Worm (Caenorhabditis elegans) whole organism, L1 larva: Measurements from ENCODE around the gene hlh-17.

Experiments
- alr-1 ChIP-seq: fragments of 200-800 bp; sonication (Bioruptor generic); optimal IDR thresholded peaks from 2 replicates; lab custom pipeline; 2018; ENCODE audit warnings: borderline replicate concordance, mild to moderate bottlenecking, missing genetic modification characterization, missing compliant biosample characterization
- lin-13 ChIP-seq: fragments of 150-350 bp; optimal IDR thresholded peaks from 2 replicates; lab custom pipeline; 2014; ENCODE audit warnings: missing biosample characterization, missing genetic modification reagents, missing genetic modification characterization
- nhr-77 ChIP-seq: fragments of 150-350 bp; optimal IDR thresholded peaks from 2 replicates; lab custom pipeline; 2014; ENCODE audit warnings: missing biosample characterization, missing genetic modification characterization
- unc-130 ChIP-seq: fragments of 150-350 bp; optimal IDR thresholded peaks from 2 replicates; lab custom pipeline; 2017; ENCODE audit warnings: missing biosample characterization, missing genetic modification characterization, inconsistent platforms

DNA sequence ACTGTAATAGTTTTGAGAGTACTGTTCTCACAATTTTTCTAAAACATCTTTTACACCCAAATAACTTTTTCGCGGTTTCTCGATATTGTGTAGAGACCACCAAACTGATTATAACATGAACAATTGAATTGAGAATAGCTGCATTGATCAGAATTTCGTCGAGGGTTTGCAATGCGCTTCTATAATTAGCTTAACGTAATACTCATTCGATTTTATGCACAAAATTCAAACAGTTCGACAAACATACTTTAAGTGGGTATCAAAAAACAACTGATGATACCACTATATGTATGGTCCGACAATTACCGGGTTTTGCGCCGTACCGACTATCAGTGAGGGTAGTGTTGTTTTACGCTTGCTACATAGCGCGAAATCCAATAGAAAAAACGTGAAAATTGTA, 17.7 kb upstream of the hlh-17 start:
- no peak for TF ChIP-seq unc-130
- TF ChIP-seq nhr-77 (tag; lab: Kevin White, UChicago): no peak
- no peak for TF ChIP-seq lin-13 (GFP tag; lab: Kevin White, UChicago)
- no peak for TF ChIP-seq alr-1 (tag; lab: Kevin White, UChicago)
